Worm (Caenorhabditis elegans): ENCODE measurements around the gene T28H11.8.

DNA sequence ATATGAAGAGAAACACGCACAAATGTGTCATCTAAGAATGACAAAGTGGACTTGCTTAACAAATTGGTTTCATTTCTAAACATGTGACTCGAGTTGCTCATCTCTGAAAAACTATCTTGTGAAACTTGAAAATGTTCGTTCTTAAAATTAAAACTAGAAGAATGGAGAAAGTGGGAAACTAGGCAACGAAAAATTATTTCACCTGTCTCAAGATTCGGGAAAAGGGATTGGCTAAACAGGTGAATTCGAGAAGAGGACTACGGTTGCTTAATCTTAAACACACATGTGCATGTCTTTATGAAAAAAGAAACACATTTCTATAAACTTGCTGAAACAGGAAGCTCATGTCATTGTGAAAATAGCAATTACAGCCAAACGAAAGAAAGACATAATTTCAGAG is 39.4 kb downstream of the T28H11.8 start, which contains the start of gene srz-24:
- TF ChIP-seq php-3 (GFP tag; IDR thresholded peaks at IDR 0.05) (no peak), ztf-11 (tag; optimal IDR thresholded peaks at IDR 0.05) (no peak), nhr-6 (tag; optimal IDR thresholded peaks at IDR 0.05) (no peak), fkh-10 (GFP tag; optimal IDR thresholded peaks at IDR 0.05) (no peak), zag-1 (tag; optimal IDR thresholded peaks at IDR 0.05) (no peak), unc-130 (GFP tag; optimal IDR thresholded peaks at IDR 0.05) (no peak), Y48G9A.11 (GFP tag; IDR thresholded peaks at IDR 0.05) (no peak)

Measured in whole organism, L4 larva.